Fruit fly (Drosophila melanogaster): Measurements from ENCODE around the gene bcn92.
A peak's percentile ranks its signal among the peaks of the same experiment; 100 is the strongest.

Gene bcn92

DNA sequence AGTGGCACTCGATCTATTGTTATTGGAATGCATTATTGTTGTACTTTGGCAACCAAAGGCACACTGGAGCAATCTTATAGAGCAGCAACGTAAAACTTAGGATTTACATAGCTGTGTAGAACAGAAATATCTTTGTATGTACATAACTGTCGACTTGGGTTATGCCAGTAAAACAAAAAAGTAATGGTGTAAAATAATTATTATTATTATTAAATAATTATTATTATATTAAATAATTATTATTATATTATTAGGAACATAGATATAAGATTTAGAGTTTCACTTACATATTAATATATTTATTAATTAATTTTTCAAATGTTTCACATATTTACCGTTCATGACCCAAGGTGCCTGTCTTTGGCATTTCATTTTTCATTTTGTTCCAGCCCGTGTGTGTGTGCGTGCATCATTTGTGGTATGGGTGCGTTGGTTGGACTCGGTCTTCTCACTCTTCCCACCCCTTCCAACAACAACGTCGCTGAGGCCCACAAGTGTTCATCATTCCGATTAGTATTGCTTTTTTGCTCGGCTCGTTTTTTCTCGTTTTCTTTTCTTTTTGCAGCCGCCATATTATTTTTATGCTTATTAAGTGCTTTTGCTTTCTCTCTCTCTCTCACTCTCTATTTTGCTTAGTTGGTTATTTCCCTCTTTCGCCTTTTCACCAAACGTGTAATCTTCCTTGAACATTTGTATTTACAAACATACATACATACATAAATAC lies 25.3 kb downstream of the bcn92 start (continued):
- peak; percentile 97 for TF ChIP-seq CG12104 (GFP tag; optimal IDR thresholded peaks at IDR 0.05)
- TF ChIP-seq CG2678 (tag; optimal IDR thresholded peaks at IDR 0.05) = peak; percentile 99
- peak; percentile 77 for TF ChIP-seq Taf1 (GFP tag; IDR thresholded peaks at IDR 0.05)
- peak; percentile 95 for TF ChIP-seq CG6254 (GFP tag; optimal IDR thresholded peaks at IDR 0.05)
- TF ChIP-seq CG14965 (GFP tag; optimal IDR thresholded peaks at IDR 0.05; ENCODE audit: borderline replicate concordance) = peak; percentile 15
- TF ChIP-seq tio (GFP tag; optimal IDR thresholded peaks at IDR 0.05) = peak; percentile 94
- peak; percentile 67 for TF ChIP-seq CG17612 (GFP tag; IDR thresholded peaks at IDR 0.05)
- peak; percentile 83 for TF ChIP-seq jumu (GFP tag; optimal IDR thresholded peaks at IDR 0.05)
- peak; percentile 88 for TF ChIP-seq CG9609 (GFP tag; optimal IDR thresholded peaks at IDR 0.05)
- peak; percentile 97 for TF ChIP-seq Abd-B (GFP tag; optimal IDR thresholded peaks at IDR 0.05)
- no peak for TF ChIP-seq CG7963 (GFP tag; IDR thresholded peaks at IDR 0.05; ENCODE audit: partially characterized antibody)
- TF ChIP-seq Drgx (GFP tag; IDR thresholded peaks at IDR 0.05) = peak; percentile 78
- TF ChIP-seq CG1529 (GFP tag; optimal IDR thresholded peaks at IDR 0.05) = peak; percentile 91
- peak; percentile 92 for TF ChIP-seq ken (GFP tag; IDR thresholded peaks at IDR 0.05)
- TF ChIP-seq kay (GFP tag; optimal IDR thresholded peaks at IDR 0.05) = peak; percentile 73
- peak; percentile 100 for TF ChIP-seq CG18262 (tag; optimal IDR thresholded peaks at IDR 0.05)
- TF ChIP-seq ap (GFP tag; IDR thresholded peaks at IDR 0.05) = peak; percentile 84
- 0 out of 3 replicates have a peak, but pooled peaks have one; percentile 40 for TF ChIP-seq CG14860 (GFP tag; IDR thresholded peaks at IDR 0.05; ENCODE audit: partially characterized antibody)
- peak; percentile 41 for TF ChIP-seq bigmax (GFP tag; optimal IDR thresholded peaks at IDR 0.05)
- TF ChIP-seq CG1233 (GFP tag; optimal IDR thresholded peaks at IDR 0.05) = peak; percentile 98
- TF ChIP-seq crol (GFP tag; IDR thresholded peaks at IDR 0.05) = peak; percentile 94
- TF ChIP-seq toy (GFP tag; IDR thresholded peaks at IDR 0.05) = peak; percentile 75
- peak; percentile 60 for TF ChIP-seq Mad (GFP tag; optimal IDR thresholded peaks at IDR 0.05)
- peak; percentile 70 for TF ChIP-seq CTCF (GFP tag; optimal IDR thresholded peaks at IDR 0.05)
- TF ChIP-seq onecut (GFP tag; IDR thresholded peaks at IDR 0.05) = peak; percentile 75
- peak; percentile 85 for TF ChIP-seq abd-A (tag; optimal IDR thresholded peaks at IDR 0.05)
- TF ChIP-seq otp (GFP tag; IDR thresholded peaks at IDR 0.05) = peak; percentile 81; the same call in 2 of the 3 replicates
- TF ChIP-seq gcm (GFP tag; optimal IDR thresholded peaks at IDR 0.05) = peak; percentile 98
- TF ChIP-seq CG10431 (GFP tag; optimal IDR thresholded peaks at IDR 0.05) = peak; percentile 94
- peak; percentile 93 for TF ChIP-seq CG11456 (GFP tag; IDR thresholded peaks at IDR 0.05)
- TF ChIP-seq Sox102F (GFP tag; optimal IDR thresholded peaks at IDR 0.05) = peak; percentile 97
- peak; percentile 99 for TF ChIP-seq CG2712 (tag; optimal IDR thresholded peaks at IDR 0.05)
- peak; percentile 57 for TF ChIP-seq CG3838 (GFP tag; optimal IDR thresholded peaks at IDR 0.05)
- TF ChIP-seq ro (GFP tag; IDR thresholded peaks at IDR 0.05) = peak; percentile 90
- peak; percentile 98 for TF ChIP-seq CG11504 (tag; optimal IDR thresholded peaks at IDR 0.05)
- TF ChIP-seq cato (GFP tag; optimal IDR thresholded peaks at IDR 0.05; ENCODE audit: borderline replicate concordance) = peak; percentile 81
- peak; percentile 83 for TF ChIP-seq wdn (GFP tag; IDR thresholded peaks at IDR 0.05)
- peak; percentile 96 for TF ChIP-seq caup (GFP tag; optimal IDR thresholded peaks at IDR 0.05; ENCODE audit: severe bottlenecking)
- TF ChIP-seq sob (GFP tag; IDR thresholded peaks at IDR 0.05) = peak; percentile 89
- no peak for TF ChIP-seq Dfd (GFP tag; optimal IDR thresholded peaks at IDR 0.05)
- TF ChIP-seq CG3995 (GFP tag; optimal IDR thresholded peaks at IDR 0.05) = peak; percentile 48
- peak; percentile 89; the same call in 2 of the 3 replicates for TF ChIP-seq CG34422 (GFP tag; IDR thresholded peaks at IDR 0.05)
- TF ChIP-seq CG3163 (GFP tag; optimal IDR thresholded peaks at IDR 0.05) = no peak
- TF ChIP-seq maf-S (GFP tag; optimal IDR thresholded peaks at IDR 0.05) = peak; percentile 59
- TF ChIP-seq ac (GFP tag; optimal IDR thresholded peaks at IDR 0.05) = peak; percentile 94
- TF ChIP-seq CG8290 (GFP tag; optimal IDR thresholded peaks at IDR 0.05) = peak; percentile 93
- peak; percentile 32 to 92 for TF ChIP-seq CG8290 (tag; optimal IDR thresholded peaks at IDR 0.05)
- peak; percentile 99 for TF ChIP-seq gem (tag; optimal IDR thresholded peaks at IDR 0.05)
- TF ChIP-seq Tbp (GFP tag; optimal IDR thresholded peaks at IDR 0.05) = no peak
- peak; percentile 81; the same call in 2 of the 3 replicates for TF ChIP-seq CG6175 (GFP tag; IDR thresholded peaks at IDR 0.05)
- TF ChIP-seq bab2 (GFP tag; optimal IDR thresholded peaks at IDR 0.05) = peak; percentile 82

All from whole organism, embryonic.